Worm (Caenorhabditis elegans): Measurements from ENCODE around the gene C29E4.14.
"Not testable (repeated sequence)": the region's sequence is repeated elsewhere in the genome, so short reads cannot be mapped to it uniquely, and the experiment has no call there.

Gene C29E4.14

ce11 chrIII:7958085-7958484 lies 38.2 kb downstream of the C29E4.14 start, which contains the start of gene C29E4.11 (continued):
- TF ChIP-seq daf-16 (GFP tag; optimal IDR thresholded peaks at IDR 0.05) (no peak), daf-16 (tag; optimal IDR thresholded peaks at IDR 0.05) (no peak), dmd-8 (GFP tag; IDR thresholded peaks at IDR 0.05) (no peak), mep-1 (tag; optimal IDR thresholded peaks at IDR 0.05) (no peak), tag-97 (GFP tag; IDR thresholded peaks at IDR 0.05) (no peak), hlh-30 (tag; optimal IDR thresholded peaks at IDR 0.05; ENCODE audit: insufficient read depth) (peak; percentile 5), lir-3 (tag; optimal IDR thresholded peaks at IDR 0.05) (no peak), R02D3.7 (tag; optimal IDR thresholded peaks at IDR 0.05) (no peak)

ce11 chrIII:7958922-7959609 lies 39.1 kb downstream of the C29E4.14 start, which contains the start of gene F54H12.10:
TSS of gene F54H12.10 (minus strand) at chrIII:7958972.
- TF ChIP-seq lin-1 (GFP tag; IDR thresholded peaks at IDR 0.05): 0 out of 2 replicates have a peak, but pooled peaks have one; percentile 44
- TF ChIP-seq lin-38 (GFP tag; IDR thresholded peaks at IDR 0.05): peak; percentile 54
- peak; percentile 24; the same call in 1 of the 2 replicates for TF ChIP-seq arid-1 (GFP tag; conservative IDR thresholded peaks at IDR 0.05)

ce11 chrIII:7962641-7963040 lies 42.7 kb downstream of the C29E4.14 start, which contains the start of gene F54H12.4:
TSS of gene F54H12.4 (minus strand) at chrIII:7962741.
- TF ChIP-seq madf-5 (GFP tag; IDR thresholded peaks at IDR 0.05); duxl-1 (tag; optimal IDR thresholded peaks at IDR 0.05; ENCODE audit: poor library complexity); daf-16 (GFP tag; optimal IDR thresholded peaks at IDR 0.05); daf-16 (tag; optimal IDR thresholded peaks at IDR 0.05): not testable (repeated sequence)

- TF ChIP-seq php-3 (GFP tag; IDR thresholded peaks at IDR 0.05); dmd-9 (GFP tag; IDR thresholded peaks at IDR 0.05); ztf-7 (tag; optimal IDR thresholded peaks at IDR 0.05): not testable (repeated sequence)
Measured at ce11 chrIII:7964281-7964680, 44.4 kb downstream of the C29E4.14 start, which contains the start of gene F54H12.2. TSS of gene F54H12.2 (plus strand) at chrIII:7964581.

ce11 chrIII:7965946-7966692 lies 46.2 kb downstream of the C29E4.14 start:
- TF ChIP-seq dmd-8 (GFP tag; IDR thresholded peaks at IDR 0.05) (peak; percentile 80), madf-5 (GFP tag; IDR thresholded peaks at IDR 0.05) (0 out of 4 replicates have a peak, but pooled peaks of 1 of the 2 experiments have one; percentile 27), Y105C5A.15 (GFP tag; IDR thresholded peaks at IDR 0.05) (0 out of 2 replicates have a peak, but pooled peaks have one; percentile 33), lim-7 (GFP tag; IDR thresholded peaks at IDR 0.05) (0 out of 2 replicates have a peak, but pooled peaks have one; percentile 50), aha-1 (tag) (peak; percentile 38), T26A8.4 (GFP tag; IDR thresholded peaks at IDR 0.05) (0 out of 2 replicates have a peak, but pooled peaks have one; percentile 15)

- TF ChIP-seq egl-27 (tag; optimal IDR thresholded peaks at IDR 0.05) (no peak), zfp-3 (GFP tag; conservative IDR thresholded peaks at IDR 0.05) (no peak), madf-5 (GFP tag; IDR thresholded peaks at IDR 0.05) (no peak), dmd-6 (GFP tag; IDR thresholded peaks at IDR 0.05) (no peak), hlh-11 (tag; optimal IDR thresholded peaks at IDR 0.05) (no peak), ztf-7 (tag; optimal IDR thresholded peaks at IDR 0.05) (no peak)
Measured at ce11 chrIII:7969121-7969520, 49.2 kb downstream of the C29E4.14 start, which contains the start of the genes F54H12.8 and F54H12.7. TSS of gene F54H12.8 (minus strand) at chrIII:7969221. TSS of gene F54H12.7 (plus strand) at chrIII:7969349.
